Fruit fly (Drosophila melanogaster): ENCODE measurements around the gene DEF8.
A peak's percentile ranks its signal among the peaks of the same experiment; 100 is the strongest.

DEF8 gene

DNA sequence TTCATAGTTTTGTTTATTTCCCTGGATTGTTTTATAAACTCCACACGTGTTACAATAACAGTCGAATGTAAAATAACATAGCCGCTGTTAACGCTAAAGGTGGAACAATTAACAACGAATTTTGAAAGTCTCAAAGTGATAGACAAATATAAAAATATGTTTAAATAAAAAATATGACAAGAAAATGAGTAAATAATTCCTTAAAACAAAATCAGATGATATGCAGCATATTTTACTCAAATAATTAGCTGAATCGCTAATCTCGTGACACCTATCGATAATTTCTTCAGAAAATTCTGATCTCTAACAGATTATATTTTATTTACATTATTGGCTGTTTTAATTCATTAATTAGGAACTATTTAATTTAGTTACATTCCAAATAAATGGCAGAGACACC is 4.7 kb downstream of the DEF8 start, which contains the start of the genes CG5645 and Atg12 (continued):
- peak; percentile 52 for TF ChIP-seq CG6792 (GFP tag; optimal IDR thresholded peaks at IDR 0.05)
- peak; percentile 52 for TF ChIP-seq Ets96B (tag; optimal IDR thresholded peaks at IDR 0.05)
- peak; percentile 72 for TF ChIP-seq CG3919 (GFP tag; optimal IDR thresholded peaks at IDR 0.05)
- TF ChIP-seq salr (GFP tag; optimal IDR thresholded peaks at IDR 0.05), result peak in 1 of 2 experiments; percentile 24
- no peak for TF ChIP-seq CG9139 (GFP tag; optimal IDR thresholded peaks at IDR 0.05)
- TF ChIP-seq Eip93F (GFP tag; optimal IDR thresholded peaks at IDR 0.05), result peak; percentile 18
- no peak for TF ChIP-seq Sox102F (GFP tag; optimal IDR thresholded peaks at IDR 0.05)
- peak; percentile 31 for TF ChIP-seq CG11762 (GFP tag; optimal IDR thresholded peaks at IDR 0.05; ENCODE audit: insufficient read depth)
- peak; percentile 68 for TF ChIP-seq CG3032 (tag; optimal IDR thresholded peaks at IDR 0.05)
- TF ChIP-seq CG10631 (GFP tag; optimal IDR thresholded peaks at IDR 0.05), result peak; percentile 71
- no peak for TF ChIP-seq CG6163 (GFP tag; IDR thresholded peaks at IDR 0.05)
- no peak for TF ChIP-seq Gug (GFP tag; IDR thresholded peaks at IDR 0.05)
- TF ChIP-seq Hr4 (GFP tag; optimal IDR thresholded peaks at IDR 0.05), result peak; percentile 65
- no peak for TF ChIP-seq dac (GFP tag; optimal IDR thresholded peaks at IDR 0.05)
- TF ChIP-seq CG4318 (GFP tag; optimal IDR thresholded peaks at IDR 0.05), result no peak
- TF ChIP-seq CG15336 (GFP tag; IDR thresholded peaks at IDR 0.05), result peak; percentile 48
- TF ChIP-seq fkh (GFP tag; optimal IDR thresholded peaks at IDR 0.05), result peak; percentile 69
- peak; percentile 16 for TF ChIP-seq CG34406 (GFP tag; optimal IDR thresholded peaks at IDR 0.05)
- TF ChIP-seq CG7368 (GFP tag; optimal IDR thresholded peaks at IDR 0.05), result peak; percentile 42
- peak; percentile 14 for TF ChIP-seq CG8319 (GFP tag; optimal IDR thresholded peaks at IDR 0.05)
- TF ChIP-seq ss (GFP tag; optimal IDR thresholded peaks at IDR 0.05), result peak; percentile 12 to 66
- peak; percentile 59 for TF ChIP-seq Eip75B (GFP tag; optimal IDR thresholded peaks at IDR 0.05)
- peak; percentile 38 for TF ChIP-seq fd85E (GFP tag; optimal IDR thresholded peaks at IDR 0.05)
- TF ChIP-seq fd59A (GFP tag; optimal IDR thresholded peaks at IDR 0.05), result no peak
- peak; percentile 76 for TF ChIP-seq topi (GFP tag; optimal IDR thresholded peaks at IDR 0.05)
- peak; percentile 11 for TF ChIP-seq CG32006 (GFP tag; optimal IDR thresholded peaks at IDR 0.05)
- TF ChIP-seq Met (GFP tag; optimal IDR thresholded peaks at IDR 0.05), result peak; percentile 66
- peak; percentile 92 for TF ChIP-seq Eip78C (GFP tag)
- TF ChIP-seq CG6276 (GFP tag; optimal IDR thresholded peaks at IDR 0.05), result no peak
- TF ChIP-seq Ets21C (GFP tag; optimal IDR thresholded peaks at IDR 0.05), result peak; percentile 46
- no peak for TF ChIP-seq Sox15 (GFP tag; optimal IDR thresholded peaks at IDR 0.05)
- TF ChIP-seq spab (GFP tag; optimal IDR thresholded peaks at IDR 0.05), result no peak
- TF ChIP-seq svp (GFP tag), result peak; percentile 74
- no peak for TF ChIP-seq Blimp-1 (GFP tag; optimal IDR thresholded peaks at IDR 0.05)
- TF ChIP-seq acj6 (GFP tag; optimal IDR thresholded peaks at IDR 0.05), result peak; percentile 56
- no peak for TF ChIP-seq net (GFP tag; optimal IDR thresholded peaks at IDR 0.05)
- peak; percentile 30 for TF ChIP-seq CG11902 (GFP tag; optimal IDR thresholded peaks at IDR 0.05)
- TF ChIP-seq CG10669 (GFP tag; optimal IDR thresholded peaks at IDR 0.05), result peak; percentile 69
- TF ChIP-seq dsx (GFP tag; optimal IDR thresholded peaks at IDR 0.05; ENCODE audit: poor library complexity, severe bottlenecking), result peak; percentile 69
- TF ChIP-seq OdsH (GFP tag; optimal IDR thresholded peaks at IDR 0.05), result peak; percentile 64

DNA sequence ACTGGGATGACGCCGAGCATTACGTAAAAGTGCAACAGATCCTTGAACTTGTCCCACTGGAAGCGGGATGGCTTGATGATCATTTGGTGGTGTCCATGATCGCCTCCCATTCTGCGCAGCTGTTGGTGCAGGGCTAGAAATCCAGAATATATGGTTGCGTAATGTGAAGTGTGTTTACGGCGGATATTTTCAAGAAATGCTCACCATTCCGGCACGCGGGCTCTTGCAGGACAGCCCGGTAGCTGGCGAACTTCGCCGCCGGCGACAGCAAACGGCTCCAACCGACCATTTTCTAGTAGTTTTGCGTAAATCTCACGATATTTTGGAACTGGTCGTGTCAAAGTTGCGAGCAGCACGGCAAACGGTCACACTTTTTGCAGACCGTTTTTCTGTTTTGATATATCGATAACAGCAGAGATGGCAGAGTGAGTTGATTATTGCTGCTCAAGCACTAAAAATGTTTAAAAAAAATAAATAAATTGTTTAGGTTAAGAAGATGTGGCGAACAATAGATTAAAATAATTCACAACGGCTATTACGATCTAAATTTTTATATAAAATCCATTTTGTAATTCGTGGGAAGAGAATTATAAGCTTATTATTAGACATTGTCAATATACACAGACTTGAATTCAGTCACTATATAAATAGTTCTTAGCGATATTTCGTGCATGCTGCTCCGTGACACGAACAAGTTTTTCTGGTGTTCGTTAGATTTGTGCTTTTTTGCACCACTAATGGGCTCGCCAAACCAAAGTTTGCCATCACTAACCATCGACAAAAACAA is 6.4 kb downstream of the DEF8 start, which contains the start of the genes ND-SGDH and RhoGAP68F:
ND-SGDH (minus strand) TSS at position 472 of the 787 bp plus-strand sequence.
RhoGAP68F (plus strand) TSS at position 756 of the 787 bp plus-strand sequence.
- TF ChIP-seq Met (GFP tag; optimal IDR thresholded peaks at IDR 0.05) (peak; percentile 79), Sox102F (GFP tag; optimal IDR thresholded peaks at IDR 0.05) (peak; percentile 76), acj6 (GFP tag; optimal IDR thresholded peaks at IDR 0.05) (peak; percentile 76), CG16779 (tag; optimal IDR thresholded peaks at IDR 0.05) (no peak), Ets21C (GFP tag; optimal IDR thresholded peaks at IDR 0.05) (peak; percentile 79), pdm3 (GFP tag; optimal IDR thresholded peaks at IDR 0.05) (peak; percentile 76), esn (GFP tag; optimal IDR thresholded peaks at IDR 0.05) (peak; percentile 84), CG11762 (GFP tag; optimal IDR thresholded peaks at IDR 0.05; ENCODE audit: insufficient read depth) (peak; percentile 48), Sox14 (GFP tag; optimal IDR thresholded peaks at IDR 0.05) (peak; percentile 79), dsx (GFP tag; optimal IDR thresholded peaks at IDR 0.05; ENCODE audit: poor library complexity, severe bottlenecking) (peak; percentile 66), Hr4 (GFP tag; optimal IDR thresholded peaks at IDR 0.05) (peak; percentile 76), svp (GFP tag) (peak; percentile 92), Eip78C (GFP tag) (peak; percentile 79), Gug (GFP tag; IDR thresholded peaks at IDR 0.05) (peak; percentile 36; the same call in 1 of the 2 replicates), Hr38 (GFP tag; optimal IDR thresholded peaks at IDR 0.05) (no peak), cyc (GFP tag; optimal IDR thresholded peaks at IDR 0.05) (peak; percentile 76), net (GFP tag; optimal IDR thresholded peaks at IDR 0.05) (peak; percentile 54), CG4318 (GFP tag; optimal IDR thresholded peaks at IDR 0.05) (no peak), CG3032 (tag; optimal IDR thresholded peaks at IDR 0.05) (peak; percentile 79), CG6808 (GFP tag; optimal IDR thresholded peaks at IDR 0.05) (peak; percentile 52), Smox (GFP tag; optimal IDR thresholded peaks at IDR 0.05) (peak; percentile 81)

All from whole organism, prepupa.